Worm (Caenorhabditis elegans) whole organism, L4 larva: ENCODE results near the gene B0280.7.

Source experiments
- aha-1 ChIP-seq: fragments of 150-350 bp; peaks from one replicate; lab custom pipeline; 2014; ENCODE audit warnings: missing biosample characterization, missing genetic modification characterization
- ceh-28 ChIP-seq: fragments of 150-350 bp; optimal IDR thresholded peaks from 2 replicates; lab custom pipeline; 2014; ENCODE audit warnings: missing biosample characterization, missing genetic modification reagents, missing genetic modification characterization
- mxl-2 ChIP-seq: fragments of 200-800 bp; sonication (Bioruptor generic); conservative IDR thresholded peaks from 2 replicates; pipeline ENCODE4 v1.3.6; 2022; ENCODE audit warnings: missing genetic modification reagents, missing genetic modification characterization, missing compliant biosample characterization
- nhr-11 ChIP-seq: fragments of 150-350 bp; optimal IDR thresholded peaks from 2 replicates; lab custom pipeline; 2014; ENCODE audit warnings: missing biosample characterization, missing genetic modification characterization
- nhr-41 ChIP-seq: fragments of 200-800 bp; sonication (Bioruptor generic); IDR thresholded peaks from 2 replicates; pipeline ENCODE4 v1.3.6; 2022; ENCODE audit warnings: missing genetic modification reagents, missing genetic modification characterization, missing compliant biosample characterization
- nhr-76 ChIP-seq: fragments of 150-350 bp; optimal IDR thresholded peaks from 2 replicates; lab custom pipeline; 2014; ENCODE audit warnings: missing biosample characterization, missing genetic modification characterization
- rbr-2 ChIP-seq: sonication (generic microtip); optimal IDR thresholded peaks from 2 replicates; lab custom pipeline; 2016; ENCODE audit warnings: missing genotype, missing genetic modification characterization, missing compliant biosample characterization
- snpc-1.2 ChIP-seq: fragments of 200-800 bp; sonication (Bioruptor generic); IDR thresholded peaks from 2 replicates; pipeline ENCODE4 v1.3.6; 2022; ENCODE audit warnings: missing genetic modification reagents, missing genetic modification characterization, missing compliant biosample characterization
- snpc-4 ChIP-seq: fragments of 150-350 bp; optimal IDR thresholded peaks from 2 replicates; lab custom pipeline; 2014; ENCODE audit warnings: missing biosample characterization, missing genetic modification characterization

- TF ChIP-seq rbr-2 (no peak), mxl-2 (GFP tag; lab: Robert Waterston, UW) (no peak), nhr-41 (GFP tag; lab: Robert Waterston, UW) (no peak), nhr-76 (no peak), nhr-11 (tag; lab: Kevin White, UChicago) (no peak), snpc-1.2 (GFP tag; lab: Robert Waterston, UW) (no peak), aha-1 (tag; lab: Kevin White, UChicago) (no peak), ceh-28 (tag; lab: Kevin White, UChicago) (no peak), snpc-4 (tag; lab: Kevin White, UChicago) (no peak)
Measured at ce11 chrIII:7080689-7081088, 31.0 kb downstream of the B0280.7 start, which contains the start of gene ZK418.7.
